Fruit fly (Drosophila melanogaster) whole organism, embryonic: Measurements from ENCODE around the gene Eig71Ek.
A peak's percentile ranks its signal among the peaks of the same experiment; 100 is the strongest.

ENCODE experiments used
- Adf1 ChIP-seq: fragments of 200-800 bp; sonication (Bioruptor generic); IDR thresholded peaks from 2 replicates; pipeline ENCODE4 v1.3.6; 2022; ENCODE audit warnings: missing biosample characterization, missing genetic modification characterization
- Awh ChIP-seq: fragments of 200-800 bp; sonication (Bioruptor generic); IDR thresholded peaks from 2 replicates; pipeline ENCODE4, ENCODE4 v1.3.6; 2022; ENCODE audit warnings: missing biosample characterization, missing genetic modification characterization
- CG10431 ChIP-seq: fragments of 200-800 bp; sonication (Bioruptor generic); optimal IDR thresholded peaks from 3 replicates; lab custom pipeline; 2018; ENCODE audit warnings: missing biosample characterization, mild to moderate bottlenecking, missing genetic modification characterization
- CG10654 ChIP-seq: fragments of 200-800 bp; sonication (Bioruptor generic); optimal IDR thresholded peaks from 2 replicates; lab custom pipeline; 2016; ENCODE audit warnings: missing biosample characterization, missing genetic modification characterization
- CG11560 ChIP-seq: fragments of 200-800 bp; sonication (Bioruptor generic); IDR thresholded peaks from 3 replicates; pipeline ENCODE4 v1.3.6; 2022; ENCODE audit warnings: missing biosample characterization, missing genetic modification characterization
- CG12219 ChIP-seq: fragments of 200-800 bp; sonication (Bioruptor generic); optimal IDR thresholded peaks from 3 replicates; lab custom pipeline; 2018; ENCODE audit warnings: missing biosample characterization, mild to moderate bottlenecking, missing genetic modification characterization
- CG12236 ChIP-seq: fragments of 200-800 bp; sonication (Bioruptor generic); optimal IDR thresholded peaks from 2 replicates; lab custom pipeline; 2016; ENCODE audit warnings: missing biosample characterization, missing genetic modification characterization
- CG14441 ChIP-seq: fragments of 200-800 bp; sonication (Bioruptor generic); IDR thresholded peaks from 2 replicates; pipeline ENCODE4 v1.3.6; 2022; ENCODE audit warnings: missing biosample characterization, missing genetic modification characterization
- CG14667 ChIP-seq: fragments of 200-800 bp; sonication (Bioruptor generic); IDR thresholded peaks from 2 replicates; pipeline ENCODE4 v1.3.6; 2022; ENCODE audit warnings: missing biosample characterization, missing genetic modification characterization
- CG2120 ChIP-seq: fragments of 200-800 bp; sonication (Bioruptor generic); optimal IDR thresholded peaks from 3 replicates; lab custom pipeline; 2016; ENCODE audit warnings: missing biosample characterization, missing genetic modification characterization
- CG31441 ChIP-seq: fragments of 200-800 bp; sonication (Bioruptor generic); IDR thresholded peaks from 2 replicates; pipeline ENCODE4 v1.3.6; 2022; ENCODE audit warnings: missing biosample characterization, missing genetic modification characterization
- CG33557 ChIP-seq: fragments of 200-800 bp; sonication (Bioruptor generic); optimal IDR thresholded peaks from 2 replicates; lab custom pipeline; 2019; ENCODE audit warnings: missing biosample characterization, mild to moderate bottlenecking, missing genetic modification characterization, moderate library complexity
- CG34224 ChIP-seq: fragments of 200-800 bp; sonication (Bioruptor generic); IDR thresholded peaks from 3 replicates; pipeline ENCODE4 v1.3.6; 2022; ENCODE audit warnings: missing biosample characterization, missing genetic modification characterization; ENCODE audit not compliant: partially characterized antibody
- CG3726 ChIP-seq: fragments of 200-800 bp; sonication (Bioruptor generic); IDR thresholded peaks from 3 replicates; pipeline ENCODE4, ENCODE4 v1.3.6; 2022; ENCODE audit warnings: missing biosample characterization, missing genetic modification characterization
- CG4424 ChIP-seq: fragments of 200-800 bp; sonication (Bioruptor generic); optimal IDR thresholded peaks from 3 replicates; lab custom pipeline; 2016; ENCODE audit warnings: missing biosample characterization, missing genetic modification characterization
- CG4854 ChIP-seq: fragments of 200-800 bp; sonication (Bioruptor generic); optimal IDR thresholded peaks from 2 replicates; lab custom pipeline; 2016; ENCODE audit warnings: missing biosample characterization, missing genetic modification characterization, inconsistent platforms
- CG8089 ChIP-seq: fragments of 200-800 bp; sonication (Bioruptor generic); optimal IDR thresholded peaks from 3 replicates; lab custom pipeline; 2016; ENCODE audit warnings: missing biosample characterization, missing genetic modification characterization
- CG9437 ChIP-seq: fragments of 200-800 bp; sonication (Bioruptor generic); optimal IDR thresholded peaks from 2 replicates; lab custom pipeline; 2018; ENCODE audit warnings: missing biosample characterization, mild to moderate bottlenecking, missing genetic modification characterization
- CG9609 ChIP-seq: fragments of 200-800 bp; sonication (Bioruptor generic); optimal IDR thresholded peaks from 3 replicates; lab custom pipeline; 2016; ENCODE audit warnings: missing biosample characterization, missing genetic modification characterization
- CG9727 ChIP-seq: fragments of 200-800 bp; sonication (Bioruptor generic); optimal IDR thresholded peaks from 3 replicates; lab custom pipeline; 2017; ENCODE audit warnings: missing biosample characterization, mild to moderate bottlenecking, missing genetic modification characterization
- Dp ChIP-seq: fragments of 200-800 bp; sonication (Bioruptor generic); optimal IDR thresholded peaks from 2 replicates; lab custom pipeline; 2018; ENCODE audit warnings: missing biosample characterization, mild to moderate bottlenecking, missing genetic modification characterization, moderate library complexity
- HHEX ChIP-seq: fragments of 200-800 bp; sonication (Bioruptor generic); optimal IDR thresholded peaks from 3 replicates; lab custom pipeline; 2017; ENCODE audit warnings: missing biosample characterization, mild to moderate bottlenecking, missing genetic modification characterization, missing genetic modification reagents
- HLH3B ChIP-seq: fragments of 200-800 bp; sonication (Bioruptor generic); IDR thresholded peaks from 2 replicates; pipeline ENCODE4 v1.3.6; 2022; ENCODE audit warnings: missing biosample characterization, missing genetic modification characterization
- Hey ChIP-seq: fragments of 200-800 bp; sonication (Bioruptor generic); optimal IDR thresholded peaks from 3 replicates; lab custom pipeline; 2018; ENCODE audit warnings: missing biosample characterization, mild to moderate bottlenecking, missing genetic modification characterization
- Hr39 ChIP-seq: fragments of >200 bp; optimal IDR thresholded peaks from 2 replicates; lab custom pipeline; 2017
- Hsf ChIP-seq: fragments of 200-800 bp; sonication (Bioruptor generic); optimal IDR thresholded peaks from 3 replicates; lab custom pipeline; 2016; ENCODE audit warnings: missing biosample characterization, missing genetic modification characterization
- NfI ChIP-seq: fragments of 200-800 bp; sonication (Bioruptor generic); optimal IDR thresholded peaks from 3 replicates; lab custom pipeline; 2018; ENCODE audit warnings: missing biosample characterization, mild to moderate bottlenecking, missing genetic modification characterization, moderate library complexity
- Rx ChIP-seq: fragments of 200-800 bp; sonication (Bioruptor generic); IDR thresholded peaks from 2 replicates; pipeline ENCODE4 v1.3.6; 2022; ENCODE audit warnings: missing biosample characterization, missing genetic modification characterization
- Six4 ChIP-seq: fragments of 200-800 bp; sonication (Bioruptor generic); optimal IDR thresholded peaks from 2 replicates; lab custom pipeline; 2016; ENCODE audit warnings: missing biosample characterization, missing genetic modification characterization
- Spps ChIP-seq: fragments of 200-800 bp; sonication (Bioruptor generic); optimal IDR thresholded peaks from 2 replicates; lab custom pipeline; 2018; ENCODE audit warnings: missing biosample characterization, mild to moderate bottlenecking, missing genetic modification characterization
- Sry-δ ChIP-seq: fragments of 200-800 bp; sonication (Bioruptor generic); optimal IDR thresholded peaks from 2 replicates; lab custom pipeline; 2016; ENCODE audit warnings: missing biosample characterization, missing genetic modification characterization
- TFAM ChIP-seq: fragments of 200-800 bp; sonication (Bioruptor generic); optimal IDR thresholded peaks from 2 replicates; lab custom pipeline; 2017; ENCODE audit warnings: missing biosample characterization, missing genetic modification characterization, inconsistent platforms
- bowl ChIP-seq: fragments of 200-800 bp; sonication (Bioruptor generic); IDR thresholded peaks from 2 replicates; pipeline ENCODE4 v1.3.6; 2022; ENCODE audit warnings: missing biosample characterization, missing genetic modification characterization
- bsh ChIP-seq, 2 experiments: fragments of 200-800 bp; sonication (Bioruptor generic); optimal IDR thresholded peaks; 2 replicates each; lab custom pipeline; 2017 to 2018; ENCODE audit warnings: mild to moderate bottlenecking in 2 of 2, missing biosample characterization in 2 of 2, missing genetic modification characterization in 2 of 2, moderate library complexity in 1 of 2
- cato ChIP-seq: fragments of 200-800 bp; sonication (Bioruptor generic); optimal IDR thresholded peaks from 2 replicates; lab custom pipeline; 2016; ENCODE audit warnings: missing biosample characterization, missing genetic modification characterization, borderline replicate concordance
- dmrt99B ChIP-seq: fragments of 200-800 bp; sonication (Bioruptor generic); optimal IDR thresholded peaks from 2 replicates; lab custom pipeline; 2018; ENCODE audit warnings: missing biosample characterization, mild to moderate bottlenecking, missing genetic modification characterization, moderate library complexity
- dysf ChIP-seq: fragments of 200-800 bp; sonication (Bioruptor generic); IDR thresholded peaks from 3 replicates; pipeline ENCODE4 v1.3.6; 2022; ENCODE audit warnings: missing biosample characterization, missing genetic modification characterization
- fd64A ChIP-seq: fragments of 200-800 bp; sonication (Bioruptor generic); optimal IDR thresholded peaks from 3 replicates; lab custom pipeline; 2018; ENCODE audit warnings: missing biosample characterization, mild to moderate bottlenecking, missing genetic modification characterization
- grn ChIP-seq: fragments of 200-800 bp; sonication (Bioruptor generic); optimal IDR thresholded peaks from 3 replicates; lab custom pipeline; 2017; ENCODE audit warnings: missing biosample characterization, missing genetic modification characterization
- gsb-n ChIP-seq: fragments of 200-800 bp; sonication (Bioruptor generic); optimal IDR thresholded peaks from 3 replicates; lab custom pipeline; 2018; ENCODE audit warnings: missing biosample characterization, mild to moderate bottlenecking, missing genetic modification characterization
- gt ChIP-seq: fragments of 200-800 bp; sonication (Bioruptor generic); IDR thresholded peaks from 2 replicates; pipeline ENCODE4 v1.3.6; 2022; ENCODE audit warnings: missing biosample characterization, missing genetic modification characterization
- hb ChIP-seq: fragments of 200-800 bp; sonication (Bioruptor generic); IDR thresholded peaks from 3 replicates; pipeline ENCODE4 v1.3.6; 2022; ENCODE audit warnings: missing biosample characterization, missing genetic modification characterization; ENCODE audit not compliant: partially characterized antibody
- insv ChIP-seq, 2 experiments: fragments of 200-800 bp; sonication (Bioruptor generic); optimal IDR thresholded peaks; 3 replicates each; lab custom pipeline; 2016 to 2018; ENCODE audit warnings: missing biosample characterization in 2 of 2, missing genetic modification characterization in 2 of 2
- jing ChIP-seq: fragments of 200-800 bp; sonication (Bioruptor generic); optimal IDR thresholded peaks from 2 replicates; lab custom pipeline; 2018; ENCODE audit warnings: missing biosample characterization, mild to moderate bottlenecking, missing genetic modification characterization
- jumu ChIP-seq: fragments of 200-800 bp; sonication (Bioruptor generic); optimal IDR thresholded peaks from 3 replicates; lab custom pipeline; 2016; ENCODE audit warnings: missing biosample characterization, missing genetic modification characterization
- nerfin-2 ChIP-seq: fragments of 200-800 bp; sonication (Bioruptor generic); IDR thresholded peaks from 2 replicates; pipeline ENCODE4 v1.3.6; 2022; ENCODE audit warnings: missing biosample characterization, missing genetic modification characterization; ENCODE audit not compliant: partially characterized antibody
- pan ChIP-seq, 4 experiments: fragments of >200 bp in 3 of 4; fragments of 200-800 bp in 1 of 4; sonication (Bioruptor generic) in 1 of 4; optimal IDR thresholded peaks in 3 of 4; IDR thresholded peaks in 1 of 4; 2 replicates each; pipeline versions ENCODE4 v1.3.6 to Lab custom; 2017 to 2022; ENCODE audit warnings: missing biosample characterization in 2 of 4, missing genetic modification characterization in 2 of 4, mixed read lengths in 1 of 4
- pho ChIP-seq: fragments of 200-800 bp; sonication (Bioruptor generic); optimal IDR thresholded peaks from 2 replicates; lab custom pipeline; 2016; ENCODE audit warnings: missing biosample characterization, missing genetic modification characterization
- run ChIP-seq: fragments of 200-800 bp; sonication (Bioruptor generic); optimal IDR thresholded peaks from 3 replicates; lab custom pipeline; 2018; ENCODE audit warnings: missing biosample characterization, mild to moderate bottlenecking, missing genetic modification characterization
- sqz ChIP-seq: fragments of 200-800 bp; sonication (Bioruptor generic); optimal IDR thresholded peaks from 3 replicates; lab custom pipeline; 2018; ENCODE audit warnings: missing biosample characterization, mild to moderate bottlenecking, missing genetic modification characterization
- trh ChIP-seq: fragments of 200-800 bp; sonication (Bioruptor generic); optimal IDR thresholded peaks from 2 replicates; lab custom pipeline; 2016; ENCODE audit warnings: missing biosample characterization, missing genetic modification characterization

Eig71Ek gene

DNA sequence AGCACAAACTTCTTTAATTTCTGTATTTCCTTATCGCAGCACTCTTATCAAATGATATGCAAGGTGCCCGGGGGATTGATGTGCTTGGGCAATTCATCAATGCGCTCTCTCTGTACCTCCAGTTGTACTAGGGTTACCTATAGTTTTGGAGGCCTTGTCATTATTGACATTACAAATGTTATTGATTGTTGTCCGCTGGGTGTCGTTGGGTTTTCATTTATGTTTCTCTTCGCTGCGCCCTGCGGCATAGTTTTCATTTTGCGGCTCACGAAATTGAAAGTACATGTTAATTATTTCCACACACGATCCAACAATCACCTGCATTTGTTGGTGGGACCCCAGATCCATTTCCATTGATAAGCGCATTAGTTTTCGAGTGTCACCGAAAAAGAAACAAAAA lies 45.2 kb downstream of the Eig71Ek start (continued):
- TF ChIP-seq bowl = no peak
- TF ChIP-seq sqz (GFP tag; lab: Kevin White, UChicago) = peak; percentile 2
- TF ChIP-seq CG11560 (tag; lab: Robert Waterston, UW) = no peak
- TF ChIP-seq Hsf = no peak
- no peak for TF ChIP-seq insv (GFP tag; optimal IDR thresholded peaks at IDR 0.05; lab: Kevin White, UChicago)
- TF ChIP-seq NfI = no peak
- TF ChIP-seq Sry-δ (GFP tag; lab: Kevin White, UChicago) = no peak
- no peak for TF ChIP-seq run (tag; lab: Kevin White, UChicago)
- no peak for TF ChIP-seq CG9609
- TF ChIP-seq grn (GFP tag; lab: Kevin White, UChicago) = peak; percentile 61
- TF ChIP-seq Spps = no peak
- TF ChIP-seq Dp = no peak
- no peak for TF ChIP-seq CG31441 (GFP tag; lab: Robert Waterston, UW)
- no peak for TF ChIP-seq HHEX (GFP tag; lab: Kevin White, UChicago)
- no peak for TF ChIP-seq pan (optimal IDR thresholded peaks at IDR 0.05; lab: Kevin White, UChicago)
- TF ChIP-seq pan (GFP tag; optimal IDR thresholded peaks at IDR 0.05 in 1 of 2, IDR thresholded peaks at IDR 0.05 in 1 of 2) = peak in 1 of 2 experiments; percentile 29
- no peak for TF ChIP-seq dysf (GFP tag; lab: Robert Waterston, UW)
- peak in 1 of 2 experiments; percentile 23 for TF ChIP-seq bsh (GFP tag; optimal IDR thresholded peaks at IDR 0.05; lab: Kevin White, UChicago)
- no peak for TF ChIP-seq gsb-n (tag; lab: Kevin White, UChicago)
- peak; percentile 33 for TF ChIP-seq CG12219 (GFP tag; lab: Kevin White, UChicago)
- no peak for TF ChIP-seq cato (GFP tag; lab: Kevin White, UChicago)
- TF ChIP-seq fd64A (GFP tag; lab: Kevin White, UChicago) = peak; percentile 28
- no peak for TF ChIP-seq CG3726
- no peak for TF ChIP-seq Adf1
- no peak for TF ChIP-seq CG4854 (GFP tag; lab: Kevin White, UChicago)
- TF ChIP-seq CG10431 (GFP tag; lab: Kevin White, UChicago) = peak; percentile 54
- no peak for TF ChIP-seq trh (GFP tag; lab: Kevin White, UChicago)
- TF ChIP-seq jumu = no peak
- TF ChIP-seq CG12236 (GFP tag; lab: Kevin White, UChicago) = no peak
- no peak for TF ChIP-seq TFAM (GFP tag; lab: Kevin White, UChicago)
- no peak for TF ChIP-seq gt (GFP tag; lab: Robert Waterston, UW)
- peak; percentile 54; the same call in 1 of the 2 replicates for TF ChIP-seq Awh (GFP tag; lab: Robert Waterston, UW)
- TF ChIP-seq nerfin-2 (GFP tag; lab: Robert Waterston, UW) = no peak
- TF ChIP-seq dmrt99B (tag; lab: Kevin White, UChicago) = no peak
- no peak for TF ChIP-seq Hr39 (lab: Kevin White, UChicago)
- TF ChIP-seq hb (GFP tag; lab: Robert Waterston, UW) = no peak
- no peak for TF ChIP-seq HLH3B (GFP tag; lab: Robert Waterston, UW)
- TF ChIP-seq CG10654 (GFP tag; lab: Kevin White, UChicago) = no peak
- no peak for TF ChIP-seq pho
- TF ChIP-seq CG8089 (GFP tag; lab: Kevin White, UChicago) = no peak
- TF ChIP-seq CG14441 (GFP tag; lab: Robert Waterston, UW) = no peak
- no peak for TF ChIP-seq Hey (tag; lab: Kevin White, UChicago)
- no peak for TF ChIP-seq jing
- no peak for TF ChIP-seq Rx (GFP tag; lab: Robert Waterston, UW)
- TF ChIP-seq CG9727 (GFP tag; lab: Kevin White, UChicago) = peak; percentile 1
- TF ChIP-seq CG33557 = peak; percentile 53
- TF ChIP-seq Six4 = no peak
- no peak for TF ChIP-seq CG34224
- TF ChIP-seq CG14667 = no peak
- TF ChIP-seq CG2120 (GFP tag; lab: Kevin White, UChicago) = no peak
- TF ChIP-seq CG9437 (GFP tag; lab: Kevin White, UChicago) = no peak
- no peak for TF ChIP-seq CG4424 (GFP tag; lab: Kevin White, UChicago)
